Fruit fly (Drosophila melanogaster): ENCODE data around the gene CG3795.
A peak's percentile ranks its signal among the peaks of the same experiment; 100 is the strongest.

- TF ChIP-seq OdsH (GFP tag; optimal IDR thresholded peaks at IDR 0.05) (peak; percentile 68), Dfd (GFP tag; optimal IDR thresholded peaks at IDR 0.05) (no peak), foxo (GFP tag; optimal IDR thresholded peaks at IDR 0.05) (peak in 1 of 2 experiments; percentile 84), h (GFP tag; optimal IDR thresholded peaks at IDR 0.05) (peak; percentile 73), sv (GFP tag; optimal IDR thresholded peaks at IDR 0.05) (peak; percentile 37), usp (GFP tag; optimal IDR thresholded peaks at IDR 0.05) (no peak), dmrt93B (GFP tag; optimal IDR thresholded peaks at IDR 0.05) (peak; percentile 66), Abd-B (GFP tag; optimal IDR thresholded peaks at IDR 0.05) (no peak), Myc (optimal IDR thresholded peaks at IDR 0.05) (peak; percentile 58), br (GFP tag; optimal IDR thresholded peaks at IDR 0.05) (peak; percentile 56), pan (optimal IDR thresholded peaks at IDR 0.05) (no peak), lola (GFP tag; optimal IDR thresholded peaks at IDR 0.05) (no peak)
These were observed 40.8 kb downstream of the CG3795 start, which contains the start of the genes CG3740 and hfw for dm6 chrX:1669214-1669613.
